Fruit fly (Drosophila melanogaster) whole organism, embryonic: ENCODE measurements around the gene Ptp10D.
"Not testable (repeated sequence)": the region's sequence is repeated elsewhere in the genome, so short reads cannot be mapped to it uniquely, and the experiment has no call there.

Experiments
- Abd-B ChIP-seq: fragments of 200-800 bp; sonication (Bioruptor generic); optimal IDR thresholded peaks from 2 replicates; lab custom pipeline; 2018; ENCODE audit warnings: missing biosample characterization, mild to moderate bottlenecking, missing genetic modification characterization, moderate library complexity
- Atf-2 ChIP-seq: fragments of 200-800 bp; sonication (Bioruptor generic); optimal IDR thresholded peaks from 2 replicates; lab custom pipeline; 2016; ENCODE audit warnings: missing biosample characterization, missing genetic modification characterization
- CG12391 ChIP-seq: fragments of 200-800 bp; sonication (Bioruptor generic); optimal IDR thresholded peaks from 3 replicates; lab custom pipeline; 2018; ENCODE audit warnings: missing biosample characterization, mild to moderate bottlenecking, missing genetic modification characterization, moderate library complexity
- CG13296 ChIP-seq: fragments of 200-800 bp; sonication (Bioruptor generic); optimal IDR thresholded peaks from 3 replicates; lab custom pipeline; 2018; ENCODE audit warnings: missing biosample characterization, mild to moderate bottlenecking, missing genetic modification characterization
- CG3847 ChIP-seq: fragments of 200-800 bp; sonication (Bioruptor generic); IDR thresholded peaks from 2 replicates; pipeline ENCODE4 v1.3.6; 2022; ENCODE audit warnings: missing biosample characterization, missing genetic modification characterization
- en ChIP-seq: fragments of 200-800 bp; sonication (Bioruptor generic); optimal IDR thresholded peaks from 2 replicates; lab custom pipeline; 2016; ENCODE audit warnings: missing biosample characterization, missing genetic modification characterization
- onecut ChIP-seq: fragments of 200-800 bp; sonication (Bioruptor generic); IDR thresholded peaks from 2 replicates; pipeline ENCODE4 v1.3.6; 2022; ENCODE audit warnings: missing biosample characterization, missing genetic modification characterization

DNA sequence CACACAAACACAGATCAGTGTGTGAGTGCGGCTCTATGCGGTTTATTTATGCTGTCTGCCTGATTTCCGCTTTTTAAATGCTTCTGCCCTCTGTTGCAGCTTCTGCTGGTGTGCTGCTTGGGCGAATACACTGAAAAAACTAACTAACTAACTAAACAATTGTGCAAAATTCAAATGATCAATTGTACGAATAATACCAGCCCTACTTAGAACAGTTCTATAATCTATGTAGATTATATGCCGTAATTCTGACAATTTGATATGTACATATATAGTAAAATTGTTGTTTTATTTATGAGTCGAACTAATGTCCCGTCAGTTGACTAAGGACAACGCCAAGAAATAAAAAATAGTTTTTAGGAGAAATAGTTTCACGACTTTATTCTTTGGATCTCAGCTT is 11.4 kb downstream of the Ptp10D start:
- TF ChIP-seq en; CG3847 (GFP tag; lab: Robert Waterston, UW); Abd-B; CG13296 (GFP tag; lab: Kevin White, UChicago); Atf-2; CG12391 (tag; lab: Kevin White, UChicago); onecut (GFP tag; lab: Robert Waterston, UW): not testable (repeated sequence)
